Fruit fly (Drosophila melanogaster) whole organism, adult: ENCODE results near the gene CG13255.
A peak's percentile ranks its signal among the peaks of the same experiment; 100 is the strongest.

ENCODE experiments used
- CG11617 ChIP-seq: fragments of 200-800 bp; sonication (Bioruptor generic); optimal IDR thresholded peaks from 2 replicates; lab custom pipeline; 2017; ENCODE audit warnings: mild to moderate bottlenecking, missing biosample characterization, missing genetic modification reagents, missing genetic modification characterization
- CG12768 ChIP-seq: fragments of 200-800 bp; sonication (Bioruptor generic); optimal IDR thresholded peaks from 2 replicates; lab custom pipeline; 2017; ENCODE audit warnings: missing biosample characterization, missing genetic modification characterization, mild to moderate bottlenecking, moderate library complexity, missing genetic modification reagents
- CG14711 ChIP-seq: fragments of 200-800 bp; sonication (Bioruptor generic); optimal IDR thresholded peaks from 2 replicates; lab custom pipeline; 2018; ENCODE audit warnings: missing biosample characterization, mild to moderate bottlenecking, missing genetic modification characterization, moderate library complexity
- CG1620 ChIP-seq: fragments of 200-800 bp; sonication (Bioruptor generic); optimal IDR thresholded peaks from 2 replicates; lab custom pipeline; 2016; ENCODE audit warnings: missing biosample characterization, missing genetic modification characterization
- CG33017 ChIP-seq: fragments of 200-800 bp; sonication (Bioruptor generic); optimal IDR thresholded peaks from 2 replicates; lab custom pipeline; 2018; ENCODE audit warnings: missing biosample characterization, mild to moderate bottlenecking, missing genetic modification characterization, moderate library complexity
- CG5204 ChIP-seq: fragments of 200-800 bp; sonication (Bioruptor generic); optimal IDR thresholded peaks from 2 replicates; lab custom pipeline; 2016; ENCODE audit warnings: missing biosample characterization, missing genetic modification characterization
- CG7045 ChIP-seq: fragments of 200-800 bp; sonication (Bioruptor generic); optimal IDR thresholded peaks from 2 replicates; lab custom pipeline; 2017; ENCODE audit warnings: missing biosample characterization, mild to moderate bottlenecking, missing genetic modification characterization
- CG7101 ChIP-seq: fragments of 200-800 bp; sonication (Bioruptor generic); optimal IDR thresholded peaks from 2 replicates; lab custom pipeline; 2018; ENCODE audit warnings: missing biosample characterization, mild to moderate bottlenecking, missing genetic modification characterization, moderate library complexity
- Clk ChIP-seq: fragments of 200-800 bp; sonication (Bioruptor generic); optimal IDR thresholded peaks from 2 replicates; lab custom pipeline; 2017; ENCODE audit warnings: missing biosample characterization, missing genetic modification characterization
- Crg-1 ChIP-seq: fragments of 200-800 bp; sonication (Bioruptor generic); optimal IDR thresholded peaks from 2 replicates; lab custom pipeline; 2016; ENCODE audit warnings: missing biosample characterization, missing genetic modification characterization
- Hr96 ChIP-seq: fragments of 200-800 bp; sonication (Bioruptor generic); optimal IDR thresholded peaks from 2 replicates; lab custom pipeline; 2016; ENCODE audit warnings: missing biosample characterization, missing genetic modification characterization
- Mnt ChIP-seq: fragments of 200-800 bp; sonication (Bioruptor generic); optimal IDR thresholded peaks from 2 replicates; lab custom pipeline; 2016; ENCODE audit warnings: missing biosample characterization, mild to moderate bottlenecking, missing genetic modification characterization
- bab1 ChIP-seq: fragments of 200-800 bp; sonication (Bioruptor generic); optimal IDR thresholded peaks from 3 replicates; lab custom pipeline; 2019; ENCODE audit warnings: missing biosample characterization, mild to moderate bottlenecking, missing genetic modification characterization, moderate library complexity
- cic ChIP-seq: fragments of 200-800 bp; sonication (Bioruptor generic); optimal IDR thresholded peaks from 2 replicates; lab custom pipeline; 2017; ENCODE audit warnings: missing biosample characterization, mild to moderate bottlenecking, missing genetic modification characterization, moderate library complexity
- cnc ChIP-seq, 2 experiments: fragments of >200 bp; optimal IDR thresholded peaks; 2 replicates each; lab custom pipeline; 2017
- kay ChIP-seq: fragments of 200-800 bp; sonication (Bioruptor generic); peaks from one replicate; lab custom pipeline; 2016; ENCODE audit warnings: missing biosample characterization, missing genetic modification characterization, borderline replicate concordance
- ovo ChIP-seq: fragments of 200-800 bp; sonication (Bioruptor generic); optimal IDR thresholded peaks from 2 replicates; lab custom pipeline; 2016; ENCODE audit warnings: missing biosample characterization, missing genetic modification characterization
- pad ChIP-seq: fragments of 200-800 bp; sonication (Bioruptor generic); optimal IDR thresholded peaks from 3 replicates; lab custom pipeline; 2017; ENCODE audit warnings: missing biosample characterization, missing genetic modification characterization, mild to moderate bottlenecking, moderate library complexity, missing genetic modification reagents
- tj ChIP-seq: fragments of 200-800 bp; sonication (Bioruptor generic); optimal IDR thresholded peaks from 3 replicates; lab custom pipeline; 2017; ENCODE audit warnings: missing biosample characterization, mild to moderate bottlenecking, missing genetic modification characterization, moderate library complexity
- toe ChIP-seq: fragments of 200-800 bp; sonication (Bioruptor generic); optimal IDR thresholded peaks from 2 replicates; lab custom pipeline; 2016; ENCODE audit warnings: missing biosample characterization, missing genetic modification characterization

CG13255 gene

DNA sequence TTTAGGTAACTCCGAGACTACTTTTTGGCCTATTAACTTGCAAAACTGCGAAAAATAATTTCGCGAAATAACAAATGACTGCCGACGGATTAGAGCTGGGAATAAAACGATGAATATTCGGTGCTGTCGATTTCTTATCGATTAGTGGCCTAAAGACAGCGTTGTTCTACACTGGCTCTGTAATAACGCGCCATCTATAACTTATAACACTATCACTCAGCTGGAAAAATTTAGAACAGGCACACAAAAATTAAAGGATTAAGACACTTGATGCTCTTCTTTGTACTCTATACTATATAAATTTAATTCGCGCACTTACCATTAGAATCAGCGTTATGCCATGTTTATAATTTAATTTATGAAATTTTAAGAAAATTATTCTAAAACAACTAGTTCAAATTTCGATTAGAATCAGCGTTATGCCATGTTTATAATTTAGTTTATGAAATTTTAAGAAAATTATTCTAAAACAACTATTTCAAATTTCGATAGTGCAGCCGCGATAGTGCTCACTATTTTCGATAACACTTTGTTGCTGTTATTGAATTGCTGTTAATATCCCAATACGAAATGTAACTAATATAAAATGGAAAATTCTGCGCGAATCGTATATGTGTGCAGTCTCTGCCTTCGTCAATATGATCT is 4.3 kb downstream of the CG13255 start, which contains the start of the genes CSN3 and CG11456:
Gene CSN3, minus strand, starts transcription at position 112 of the 645 bp plus-strand sequence.
Gene CG11456, plus strand, starts transcription at position 523 of the 645 bp plus-strand sequence.
- TF ChIP-seq bab1 (GFP tag; lab: Kevin White, UChicago) (no peak), Hr96 (GFP tag; lab: Kevin White, UChicago) (peak; percentile 62), ovo (no peak), CG5204 (GFP tag; lab: Kevin White, UChicago) (no peak), toe (GFP tag; lab: Kevin White, UChicago) (peak; percentile 59), Clk (no peak), CG33017 (tag; lab: Kevin White, UChicago) (no peak), CG7045 (peak; percentile 2), Mnt (GFP tag; lab: Kevin White, UChicago) (peak; percentile 53), CG12768 (peak; percentile 4), CG7101 (tag; lab: Kevin White, UChicago) (peak; percentile 61), CG14711 (peak; percentile 28), tj (GFP tag; lab: Kevin White, UChicago) (no peak), cic (GFP tag; lab: Kevin White, UChicago) (no peak), CG11617 (GFP tag; lab: Kevin White, UChicago) (peak; percentile 5), cnc (optimal IDR thresholded peaks at IDR 0.05; lab: Kevin White, UChicago) (no peak), CG1620 (GFP tag; lab: Kevin White, UChicago) (peak; percentile 63), Crg-1 (GFP tag; lab: Kevin White, UChicago) (peak; percentile 58), kay (no peak), pad (peak; percentile 55)

DNA sequence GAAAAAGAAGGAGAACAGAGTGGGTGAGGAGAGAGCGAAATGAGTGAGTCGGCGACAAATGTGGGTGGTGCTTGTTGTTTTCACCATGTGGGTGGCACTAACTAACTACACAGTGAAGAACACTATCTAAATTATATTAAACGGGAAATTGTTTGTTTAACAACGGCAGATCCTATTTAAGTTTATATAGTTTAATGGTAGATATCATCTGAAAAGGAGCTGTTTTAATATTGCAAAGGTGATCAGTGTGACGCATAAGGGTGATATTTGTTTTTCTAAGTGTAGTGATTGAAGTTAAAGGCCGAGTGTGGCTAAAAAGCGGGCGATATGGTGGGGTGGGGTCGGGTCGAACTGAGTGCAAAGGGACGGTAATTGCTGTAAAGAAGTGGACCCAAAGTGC is 11.3 kb downstream of the CG13255 start:
- TF ChIP-seq CG7101 (tag; lab: Kevin White, UChicago), result no peak
- no peak for TF ChIP-seq Mnt (GFP tag; lab: Kevin White, UChicago)
- TF ChIP-seq CG7045, result no peak
- no peak for TF ChIP-seq CG1620 (GFP tag; lab: Kevin White, UChicago)
- no peak for TF ChIP-seq CG33017 (tag; lab: Kevin White, UChicago)
- no peak for TF ChIP-seq CG14711
- no peak for TF ChIP-seq CG5204 (GFP tag; lab: Kevin White, UChicago)
- no peak for TF ChIP-seq cnc (optimal IDR thresholded peaks at IDR 0.05; lab: Kevin White, UChicago)
- no peak for TF ChIP-seq Clk
- TF ChIP-seq CG11617 (GFP tag; lab: Kevin White, UChicago), result no peak
- TF ChIP-seq cic (GFP tag; lab: Kevin White, UChicago), result no peak
- no peak for TF ChIP-seq kay
- no peak for TF ChIP-seq Hr96 (GFP tag; lab: Kevin White, UChicago)
- no peak for TF ChIP-seq bab1 (GFP tag; lab: Kevin White, UChicago)
- TF ChIP-seq pad, result no peak
- TF ChIP-seq ovo, result no peak
- no peak for TF ChIP-seq CG12768
- TF ChIP-seq toe (GFP tag; lab: Kevin White, UChicago), result no peak
- TF ChIP-seq Crg-1 (GFP tag; lab: Kevin White, UChicago), result no peak

DNA sequence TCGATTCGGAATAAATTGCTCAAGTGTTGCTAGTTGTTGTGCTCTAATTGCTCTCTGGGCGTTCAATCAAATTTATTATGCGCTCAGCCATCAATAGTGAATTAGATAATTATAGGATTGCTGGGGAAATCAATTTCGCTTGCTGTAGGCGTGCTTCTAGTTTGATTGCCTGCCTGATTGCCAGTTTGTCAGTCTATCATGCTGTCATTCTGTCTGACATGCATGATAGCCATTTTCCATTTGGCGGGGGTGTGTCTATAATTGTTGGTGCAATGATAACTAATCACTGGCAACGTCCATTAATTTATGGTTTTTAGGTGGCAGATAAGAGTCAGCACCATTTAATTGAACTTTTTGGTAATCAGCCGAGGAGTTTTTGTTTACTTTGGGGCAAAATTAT is 20.3 kb downstream of the CG13255 start:
- TF ChIP-seq ovo, result no peak
- TF ChIP-seq pad, result no peak
- TF ChIP-seq CG33017 (tag; lab: Kevin White, UChicago), result no peak
- TF ChIP-seq Mnt (GFP tag; lab: Kevin White, UChicago), result no peak
- no peak for TF ChIP-seq toe (GFP tag; lab: Kevin White, UChicago)
- no peak for TF ChIP-seq tj (GFP tag; lab: Kevin White, UChicago)
- TF ChIP-seq Clk, result no peak
- no peak for TF ChIP-seq Crg-1 (GFP tag; lab: Kevin White, UChicago)
- no peak for TF ChIP-seq CG12768
- no peak for TF ChIP-seq CG7101 (tag; lab: Kevin White, UChicago)
- no peak for TF ChIP-seq bab1 (GFP tag; lab: Kevin White, UChicago)

DNA sequence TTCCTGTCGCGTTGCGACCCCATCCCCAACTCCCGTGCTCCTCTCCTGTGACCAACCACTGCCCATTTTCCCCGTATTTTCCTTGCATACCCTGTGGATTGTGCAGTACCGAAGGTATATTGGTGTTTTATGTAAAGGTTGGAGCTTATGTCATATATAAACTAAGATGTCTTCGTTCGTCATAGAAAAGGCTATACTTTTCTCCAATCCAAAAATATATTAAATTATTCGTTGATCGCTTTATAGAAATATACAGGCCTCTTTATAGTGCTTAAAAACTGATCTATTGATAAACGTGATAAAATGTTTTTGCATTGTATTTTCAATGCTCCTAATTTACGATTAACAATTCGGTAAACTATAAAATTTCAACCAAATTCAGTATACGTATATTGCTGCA is 31.7 kb downstream of the CG13255 start:
- TF ChIP-seq Crg-1 (GFP tag; lab: Kevin White, UChicago), result no peak
- TF ChIP-seq pad, result no peak
- TF ChIP-seq ovo, result no peak
- TF ChIP-seq CG11617 (GFP tag; lab: Kevin White, UChicago), result no peak
- TF ChIP-seq CG1620 (GFP tag; lab: Kevin White, UChicago), result no peak

DNA sequence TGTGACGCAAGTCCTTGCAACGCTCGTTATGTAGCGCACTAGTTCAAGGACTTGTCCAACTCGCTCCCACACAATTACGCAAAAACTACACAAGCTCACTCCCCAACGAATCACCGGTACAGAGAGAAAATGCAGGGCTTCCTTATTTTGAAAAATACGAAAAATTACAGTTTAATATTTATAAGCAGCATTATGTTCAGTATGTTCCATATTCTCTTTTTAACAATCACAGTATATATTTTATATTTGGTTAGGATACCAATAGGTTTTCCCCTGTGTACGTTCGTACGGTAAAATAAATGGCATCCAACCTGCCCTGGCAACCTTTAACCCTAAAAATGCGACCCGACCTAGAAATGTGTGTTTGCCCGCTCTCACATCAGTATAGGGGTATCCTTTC is 46.7 kb downstream of the CG13255 start:
- TF ChIP-seq CG7045 (peak; percentile 54), Crg-1 (GFP tag; lab: Kevin White, UChicago) (no peak), CG5204 (GFP tag; lab: Kevin White, UChicago) (peak; percentile 10)

DNA sequence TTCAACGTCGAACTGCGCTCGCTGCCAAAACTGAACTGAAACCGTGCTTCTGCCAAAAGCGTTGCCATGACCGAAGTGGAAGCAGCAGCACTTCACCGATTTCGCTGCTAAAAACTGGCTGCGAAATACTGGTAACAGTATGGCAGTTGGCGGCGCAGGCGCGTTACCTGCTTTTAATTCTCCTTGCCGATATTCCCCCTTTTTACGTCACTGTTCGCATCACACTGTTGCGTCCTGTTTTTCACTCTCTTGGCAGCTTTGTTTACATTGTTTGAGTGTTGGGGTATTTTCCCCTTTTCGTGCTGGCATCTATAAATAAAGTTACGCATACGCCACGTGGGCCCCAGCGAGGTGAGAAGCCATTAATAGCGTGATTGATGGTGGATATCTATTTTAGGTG is 47.9 kb downstream of the CG13255 start, which contains the start of gene CG32432:
Gene CG32432, minus strand, starts transcription at position 17 of the 400 bp plus-strand sequence.
- TF ChIP-seq kay (no peak), pad (peak; percentile 76)
